Fruit fly (Drosophila melanogaster): Measurements from ENCODE around the gene app.

The app gene

dm6 chr3L:12266343-12267287 is at the start of gene app (continued):
- peak; percentile 78 for TF ChIP-seq CG6272 (GFP tag; IDR thresholded peaks at IDR 0.05)
- peak; percentile 91 for TF ChIP-seq CG17361 (GFP tag; IDR thresholded peaks at IDR 0.05)
- TF ChIP-seq dysf (GFP tag; IDR thresholded peaks at IDR 0.05): peak; percentile 93
- peak; percentile 60 for TF ChIP-seq CG3838 (GFP tag; optimal IDR thresholded peaks at IDR 0.05)
- peak; percentile 98 for TF ChIP-seq Ets97D (GFP tag; optimal IDR thresholded peaks at IDR 0.05)
- TF ChIP-seq da (GFP tag; optimal IDR thresholded peaks at IDR 0.05): no peak
- peak; percentile 77 for TF ChIP-seq Max (GFP tag; optimal IDR thresholded peaks at IDR 0.05)
- TF ChIP-seq bsh (GFP tag; optimal IDR thresholded peaks at IDR 0.05): peak; percentile 63 to 83
- TF ChIP-seq Blimp-1 (GFP tag; optimal IDR thresholded peaks at IDR 0.05): peak; percentile 74
- peak; percentile 70 for TF ChIP-seq Dad (GFP tag; optimal IDR thresholded peaks at IDR 0.05)
- TF ChIP-seq CG12769 (tag; optimal IDR thresholded peaks at IDR 0.05): peak; percentile 90
- TF ChIP-seq zfh1 (GFP tag; IDR thresholded peaks at IDR 0.05): peak; percentile 94
- TF ChIP-seq CG12659 (GFP tag; optimal IDR thresholded peaks at IDR 0.05): peak; percentile 91
- peak; percentile 91 for TF ChIP-seq E2f1 (GFP tag; IDR thresholded peaks at IDR 0.05)
- TF ChIP-seq CG31388 (GFP tag; optimal IDR thresholded peaks at IDR 0.05): peak; percentile 55
- peak; percentile 88 for TF ChIP-seq CG6765 (GFP tag; optimal IDR thresholded peaks at IDR 0.05)
- peak; percentile 58 for TF ChIP-seq CG9797 (GFP tag; optimal IDR thresholded peaks at IDR 0.05)
- peak; percentile 55 for TF ChIP-seq CG6683 (GFP tag; optimal IDR thresholded peaks at IDR 0.05)
- no peak for TF ChIP-seq CG34224 (GFP tag; IDR thresholded peaks at IDR 0.05; ENCODE audit: partially characterized antibody)
- TF ChIP-seq sisA (GFP tag; IDR thresholded peaks at IDR 0.05): peak; percentile 70
- peak; percentile 94 for TF ChIP-seq CG14710 (tag; optimal IDR thresholded peaks at IDR 0.05)
- TF ChIP-seq Meics (GFP tag; optimal IDR thresholded peaks at IDR 0.05): peak; percentile 91
- TF ChIP-seq Mad (GFP tag; optimal IDR thresholded peaks at IDR 0.05): peak; percentile 80
- peak; percentile 97 for TF ChIP-seq CG8281 (tag; optimal IDR thresholded peaks at IDR 0.05)
- peak; percentile 91 for TF ChIP-seq CG11695 (GFP tag; IDR thresholded peaks at IDR 0.05)
- TF ChIP-seq Ada2b (GFP tag; IDR thresholded peaks at IDR 0.05): peak; percentile 84
- TF ChIP-seq otp (GFP tag; IDR thresholded peaks at IDR 0.05): peak; percentile 86
- TF ChIP-seq CG6654 (GFP tag; optimal IDR thresholded peaks at IDR 0.05): peak; percentile 58
- peak; percentile 69 for TF ChIP-seq Dek (tag; optimal IDR thresholded peaks at IDR 0.05)
- TF ChIP-seq CG2116 (GFP tag; optimal IDR thresholded peaks at IDR 0.05): peak; percentile 78
- peak; percentile 74 for TF ChIP-seq Nf-YC (tag; optimal IDR thresholded peaks at IDR 0.05)
- peak; percentile 66 for TF ChIP-seq E2f2 (GFP tag; IDR thresholded peaks at IDR 0.05)
- TF ChIP-seq Vsx1 (GFP tag; optimal IDR thresholded peaks at IDR 0.05): peak; percentile 60
- TF ChIP-seq HmgD (GFP tag; optimal IDR thresholded peaks at IDR 0.05): peak; percentile 1
- peak; percentile 92 for TF ChIP-seq stc (GFP tag; IDR thresholded peaks at IDR 0.05)
- peak; percentile 84 for TF ChIP-seq ssp (GFP tag; IDR thresholded peaks at IDR 0.05)
- TF ChIP-seq maf-S (GFP tag; optimal IDR thresholded peaks at IDR 0.05): peak; percentile 73
- peak; percentile 81 to 84 for TF ChIP-seq dpn (GFP tag; optimal IDR thresholded peaks at IDR 0.05)
- peak; percentile 75 for TF ChIP-seq CG10654 (GFP tag; optimal IDR thresholded peaks at IDR 0.05)
- TF ChIP-seq Gug (GFP tag; IDR thresholded peaks at IDR 0.05): peak; percentile 87
- TF ChIP-seq CG4617 (GFP tag; optimal IDR thresholded peaks at IDR 0.05; ENCODE audit: borderline replicate concordance): no peak
- peak; percentile 89 for TF ChIP-seq Awh (GFP tag; IDR thresholded peaks at IDR 0.05)
- TF ChIP-seq croc (GFP tag; conservative IDR thresholded peaks at IDR 0.05): peak; percentile 81
- peak; percentile 84 for TF ChIP-seq fd96Cb (tag; optimal IDR thresholded peaks at IDR 0.05)
- TF ChIP-seq CG12104 (GFP tag; optimal IDR thresholded peaks at IDR 0.05): peak; percentile 90
- TF ChIP-seq sna (GFP tag; IDR thresholded peaks at IDR 0.05; ENCODE audit: partially characterized antibody): no peak
- peak; percentile 53; the same call in 1 of the 2 replicates for TF ChIP-seq rib (GFP tag; IDR thresholded peaks at IDR 0.05)
- TF ChIP-seq CG12219 (GFP tag; optimal IDR thresholded peaks at IDR 0.05): peak; percentile 88

Measured in whole organism, embryonic.